Worm (Caenorhabditis elegans) whole organism, early embryonic: Measurements from ENCODE around the gene vit-4.

ENCODE experiments used
- B0310.2 ChIP-seq: sonication (generic microtip); optimal IDR thresholded peaks from 2 replicates; lab custom pipeline; 2016; ENCODE audit warnings: mild to moderate bottlenecking, missing genetic modification characterization, missing compliant biosample characterization
- F13C5.2 ChIP-seq: sonication (generic microtip); optimal IDR thresholded peaks from 2 replicates; lab custom pipeline; 2017; ENCODE audit warnings: mild to moderate bottlenecking, missing genetic modification characterization, inconsistent platforms, missing compliant biosample characterization
- aly-1 ChIP-seq: sonication (generic microtip); optimal IDR thresholded peaks from 2 replicates; lab custom pipeline; 2016; ENCODE audit warnings: missing genetic modification characterization, missing compliant biosample characterization
- ama-1 ChIP-seq: fragments of 150-350 bp; optimal IDR thresholded peaks from 2 replicates; lab custom pipeline; 2014
- ceh-13 ChIP-seq: fragments of 200-800 bp; sonication (Bioruptor generic); optimal IDR thresholded peaks from 2 replicates; lab custom pipeline; 2018; ENCODE audit warnings: mild to moderate bottlenecking, missing genetic modification characterization, missing compliant biosample characterization
- ceh-36 ChIP-seq: sonication (generic microtip); optimal IDR thresholded peaks from 2 replicates; lab custom pipeline; 2016; ENCODE audit warnings: missing genetic modification characterization, inconsistent platforms, missing compliant biosample characterization
- ets-7 ChIP-seq: sonication (generic microtip); optimal IDR thresholded peaks from 2 replicates; lab custom pipeline; 2016; ENCODE audit warnings: missing genotype, missing genetic modification characterization, missing compliant biosample characterization
- flt-1 ChIP-seq: fragments of 200-800 bp; sonication (Bioruptor generic); IDR thresholded peaks from 2 replicates; pipeline ENCODE4 v1.3.6; 2022; ENCODE audit warnings: missing genetic modification characterization, missing compliant biosample characterization
- hmbx-1 ChIP-seq: sonication (generic microtip); optimal IDR thresholded peaks from 2 replicates; lab custom pipeline; 2016; ENCODE audit warnings: mild to moderate bottlenecking, missing genetic modification characterization, missing compliant biosample characterization
- hmg-4 ChIP-seq: fragments of 200-800 bp; sonication (Bioruptor generic); optimal IDR thresholded peaks from 2 replicates; lab custom pipeline; 2018; ENCODE audit warnings: mild to moderate bottlenecking, missing genetic modification characterization, missing compliant biosample characterization
- hnd-1 ChIP-seq: sonication (generic microtip); optimal IDR thresholded peaks from 2 replicates; lab custom pipeline; 2016; ENCODE audit warnings: missing genetic modification characterization, missing compliant biosample characterization
- pes-1 ChIP-seq: fragments of 200-800 bp; sonication (Bioruptor generic); IDR thresholded peaks from 2 replicates; pipeline ENCODE4 v1.3.6; 2022; ENCODE audit warnings: missing genetic modification reagents, missing genetic modification characterization, missing compliant biosample characterization
- scrt-1 ChIP-seq: fragments of 200-800 bp; sonication (Bioruptor generic); IDR thresholded peaks from 2 replicates; pipeline ENCODE4 v1.3.6; 2022; ENCODE audit warnings: missing genetic modification characterization, missing compliant biosample characterization
- sea-1 ChIP-seq: fragments of 200-800 bp; sonication (Bioruptor generic); conservative IDR thresholded peaks from 2 replicates; pipeline ENCODE4 v1.3.6; 2022; ENCODE audit warnings: missing genetic modification characterization, missing compliant biosample characterization
- tbx-11 ChIP-seq: fragments of 200-800 bp; sonication (Bioruptor generic); IDR thresholded peaks from 2 replicates; pipeline ENCODE4 v1.3.6; 2022; ENCODE audit warnings: missing genetic modification characterization, missing compliant biosample characterization
- tbx-37 ChIP-seq: fragments of 200-800 bp; sonication (Bioruptor generic); conservative IDR thresholded peaks from 2 replicates; pipeline ENCODE4 v1.3.6; 2022; ENCODE audit warnings: missing genetic modification reagents, missing genetic modification characterization, missing compliant biosample characterization
- tra-4 ChIP-seq: sonication (generic microtip); optimal IDR thresholded peaks from 2 replicates; lab custom pipeline; 2017; ENCODE audit warnings: missing genetic modification characterization, missing compliant biosample characterization

vit-4 gene

ce11 chrX:3537335-3537734, 26.4 kb downstream of the vit-4 start, which contains the start of gene gyg-1:
gyg-1 (plus strand) TSS chrX:3537635.
- no peak for TF ChIP-seq B0310.2 (tag; lab: Kevin White, UChicago)
- TF ChIP-seq pes-1 (GFP tag; lab: Robert Waterston, UW) = no peak
- TF ChIP-seq scrt-1 (GFP tag; lab: Robert Waterston, UW) = no peak
- no peak for TF ChIP-seq ama-1 (lab: Kevin White, UChicago)
- TF ChIP-seq F13C5.2 (tag; lab: Kevin White, UChicago) = no peak
- TF ChIP-seq tbx-37 (GFP tag; lab: Robert Waterston, UW) = no peak
- no peak for TF ChIP-seq hnd-1 (tag; lab: Kevin White, UChicago)
- TF ChIP-seq ets-7 (tag; lab: Kevin White, UChicago) = no peak
- no peak for TF ChIP-seq hmg-4 (GFP tag; lab: Kevin White, UChicago)
- no peak for TF ChIP-seq hmbx-1 (tag; lab: Kevin White, UChicago)
- TF ChIP-seq flt-1 (GFP tag; lab: Robert Waterston, UW) = no peak
- TF ChIP-seq ceh-13 = no peak
- TF ChIP-seq ceh-36 (tag; lab: Kevin White, UChicago) = no peak
- TF ChIP-seq tra-4 (tag; lab: Kevin White, UChicago) = no peak
- no peak for TF ChIP-seq sea-1 (GFP tag; lab: Robert Waterston, UW)
- TF ChIP-seq tbx-11 = no peak
- no peak for TF ChIP-seq aly-1

ce11 chrX:3536302-3537251, 27.2 kb downstream of the vit-4 start:
- no peak for TF ChIP-seq hnd-1 (tag; lab: Kevin White, UChicago)
- no peak for TF ChIP-seq tbx-11
- no peak for TF ChIP-seq flt-1 (GFP tag; lab: Robert Waterston, UW)
- TF ChIP-seq tra-4 (tag; lab: Kevin White, UChicago) = no peak

- TF ChIP-seq hmbx-1 (tag; lab: Kevin White, UChicago) (no peak), ets-7 (tag; lab: Kevin White, UChicago) (no peak), ama-1 (lab: Kevin White, UChicago) (no peak), ceh-13 (no peak), sea-1 (GFP tag; lab: Robert Waterston, UW) (no peak), F13C5.2 (tag; lab: Kevin White, UChicago) (no peak), hnd-1 (tag; lab: Kevin White, UChicago) (no peak), B0310.2 (tag; lab: Kevin White, UChicago) (no peak), ceh-36 (tag; lab: Kevin White, UChicago) (no peak), scrt-1 (GFP tag; lab: Robert Waterston, UW) (no peak), tra-4 (tag; lab: Kevin White, UChicago) (no peak), tbx-37 (GFP tag; lab: Robert Waterston, UW) (no peak), aly-1 (no peak), pes-1 (GFP tag; lab: Robert Waterston, UW) (no peak), tbx-11 (no peak), hmg-4 (GFP tag; lab: Kevin White, UChicago) (no peak), flt-1 (GFP tag; lab: Robert Waterston, UW) (no peak)
These were observed 28.3 kb downstream of the vit-4 start for ce11 chrX:3535505-3535904.

- no peak for TF ChIP-seq ets-7 (tag; lab: Kevin White, UChicago)
- no peak for TF ChIP-seq ama-1 (lab: Kevin White, UChicago)
- TF ChIP-seq hmbx-1 (tag; lab: Kevin White, UChicago) = no peak
- no peak for TF ChIP-seq tra-4 (tag; lab: Kevin White, UChicago)
- TF ChIP-seq hmg-4 (GFP tag; lab: Kevin White, UChicago) = no peak
- TF ChIP-seq ceh-13 = no peak
These were observed 29.5 kb downstream of the vit-4 start for ce11 chrX:3534218-3534617.

- TF ChIP-seq ets-7 (tag; lab: Kevin White, UChicago) (no peak), tbx-11 (no peak), scrt-1 (GFP tag; lab: Robert Waterston, UW) (no peak), hnd-1 (tag; lab: Kevin White, UChicago) (no peak), pes-1 (GFP tag; lab: Robert Waterston, UW) (no peak), tra-4 (tag; lab: Kevin White, UChicago) (no peak), ceh-13 (no peak)
These were observed 30.8 kb downstream of the vit-4 start, which contains the start of gene F56B6.6 for ce11 chrX:3532919-3533318. F56B6.6 (minus strand) TSS chrX:3533019.

- TF ChIP-seq ceh-13 (no peak), tra-4 (tag; lab: Kevin White, UChicago) (no peak), tbx-11 (no peak), ets-7 (tag; lab: Kevin White, UChicago) (no peak), tbx-37 (GFP tag; lab: Robert Waterston, UW) (no peak)
These were observed 37.1 kb downstream of the vit-4 start for ce11 chrX:3526712-3527111.

- no peak for TF ChIP-seq ceh-13
- TF ChIP-seq pes-1 (GFP tag; lab: Robert Waterston, UW) = no peak
- TF ChIP-seq sea-1 (GFP tag; lab: Robert Waterston, UW) = no peak
- no peak for TF ChIP-seq hmbx-1 (tag; lab: Kevin White, UChicago)
- no peak for TF ChIP-seq hnd-1 (tag; lab: Kevin White, UChicago)
- TF ChIP-seq tra-4 (tag; lab: Kevin White, UChicago) = no peak
- TF ChIP-seq F13C5.2 (tag; lab: Kevin White, UChicago) = no peak
- no peak for TF ChIP-seq ama-1 (lab: Kevin White, UChicago)
- no peak for TF ChIP-seq scrt-1 (GFP tag; lab: Robert Waterston, UW)
- TF ChIP-seq hmg-4 (GFP tag; lab: Kevin White, UChicago) = no peak
- no peak for TF ChIP-seq ceh-36 (tag; lab: Kevin White, UChicago)
- TF ChIP-seq aly-1 = no peak
- TF ChIP-seq ets-7 (tag; lab: Kevin White, UChicago) = no peak
- TF ChIP-seq flt-1 (GFP tag; lab: Robert Waterston, UW) = no peak
- no peak for TF ChIP-seq B0310.2 (tag; lab: Kevin White, UChicago)
- TF ChIP-seq tbx-37 (GFP tag; lab: Robert Waterston, UW) = no peak
- TF ChIP-seq tbx-11 = no peak
These were observed 45.3 kb downstream of the vit-4 start, which contains the start of gene npr-16 for ce11 chrX:3518494-3518893. npr-16 (plus strand) TSS chrX:3518794.
